Fruit fly (Drosophila melanogaster): ENCODE data around the gene ppk28.

Gene ppk28

DNA sequence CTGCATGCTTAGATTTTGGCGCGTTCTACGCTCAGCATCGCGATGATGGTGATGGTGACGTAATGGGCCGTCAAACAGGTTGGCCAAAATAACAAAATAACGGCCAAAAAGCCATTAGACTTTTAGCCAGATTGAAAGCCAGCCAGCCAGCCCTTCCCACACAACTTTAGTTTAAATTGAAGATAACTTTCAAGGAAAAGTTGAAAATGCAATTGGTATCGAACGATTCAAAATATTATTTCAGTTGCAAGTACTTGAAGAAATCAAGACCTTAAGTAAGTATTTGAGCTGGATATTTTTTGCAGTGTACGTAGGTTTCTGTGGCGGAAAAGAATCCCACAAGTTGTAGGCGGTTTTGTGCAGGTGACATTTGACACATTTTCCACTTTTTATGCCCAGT lies 24.8 kb upstream of the ppk28 start (continued):
- TF ChIP-seq Bteb2 (GFP tag; optimal IDR thresholded peaks at IDR 0.05) (no peak), CG17802 (tag; optimal IDR thresholded peaks at IDR 0.05) (peak; percentile 11), CG17612 (GFP tag; IDR thresholded peaks at IDR 0.05) (no peak), CG32532 (GFP tag; IDR thresholded peaks at IDR 0.05) (peak; percentile 44; the same call in 1 of the 2 replicates), row (GFP tag; IDR thresholded peaks at IDR 0.05) (peak; percentile 32; the same call in 1 of the 3 replicates), CG13296 (GFP tag; optimal IDR thresholded peaks at IDR 0.05) (no peak), vfl (GFP tag; optimal IDR thresholded peaks at IDR 0.05) (no peak), ind (GFP tag; optimal IDR thresholded peaks at IDR 0.05) (peak; percentile 9), scrt (GFP tag; optimal IDR thresholded peaks at IDR 0.05) (peak; percentile 16), CG8944 (GFP tag; optimal IDR thresholded peaks at IDR 0.05) (no peak), hkb (optimal IDR thresholded peaks at IDR 0.05) (no peak), hkb (GFP tag; IDR thresholded peaks at IDR 0.05) (peak; percentile 27; the same call in 1 of the 2 replicates), CG1603 (tag; optimal IDR thresholded peaks at IDR 0.05) (peak; percentile 16), CG8359 (GFP tag; optimal IDR thresholded peaks at IDR 0.05; ENCODE audit: borderline replicate concordance) (no peak), CG1233 (GFP tag; optimal IDR thresholded peaks at IDR 0.05) (no peak), dmrt99B (tag; optimal IDR thresholded peaks at IDR 0.05) (peak; percentile 25), slou (GFP tag; optimal IDR thresholded peaks at IDR 0.05) (no peak), aop (GFP tag; IDR thresholded peaks at IDR 0.05) (no peak), pnt (GFP tag; optimal IDR thresholded peaks at IDR 0.05) (peak; percentile 27), CG12071 (GFP tag; optimal IDR thresholded peaks at IDR 0.05) (peak; percentile 13), sim (GFP tag; IDR thresholded peaks at IDR 0.05) (no peak), knrl (GFP tag; IDR thresholded peaks at IDR 0.05; ENCODE audit: partially characterized antibody) (no peak), wor (GFP tag; IDR thresholded peaks at IDR 0.05) (no peak), CG6765 (GFP tag; optimal IDR thresholded peaks at IDR 0.05) (no peak), Hr3 (GFP tag; optimal IDR thresholded peaks at IDR 0.05) (no peak), sens (GFP tag) (peak; percentile 68), mirr (GFP tag; optimal IDR thresholded peaks at IDR 0.05) (no peak), gem (tag; optimal IDR thresholded peaks at IDR 0.05) (peak; percentile 51), fd3F (GFP tag; optimal IDR thresholded peaks at IDR 0.05) (peak; percentile 16), CG11696 (GFP tag; IDR thresholded peaks at IDR 0.05) (peak; percentile 19; the same call in 1 of the 2 replicates), CG11085 (GFP tag; IDR thresholded peaks at IDR 0.05) (no peak), Sox100B (GFP tag; optimal IDR thresholded peaks at IDR 0.05) (no peak), CG9932 (GFP tag; IDR thresholded peaks at IDR 0.05) (peak; percentile 59; the same call in 1 of the 2 replicates), Pdp1 (GFP tag; optimal IDR thresholded peaks at IDR 0.05) (peak; percentile 11 to 62), pros (GFP tag; optimal IDR thresholded peaks at IDR 0.05) (no peak), Dip3 (GFP tag; optimal IDR thresholded peaks at IDR 0.05) (peak; percentile 41), CG8089 (GFP tag; optimal IDR thresholded peaks at IDR 0.05) (peak; percentile 6), CG7839 (tag; optimal IDR thresholded peaks at IDR 0.05) (peak; percentile 37), hbn (GFP tag; IDR thresholded peaks at IDR 0.05; ENCODE audit: partially characterized antibody) (no peak), dysf (GFP tag; IDR thresholded peaks at IDR 0.05) (peak; percentile 61; the same call in 2 of the 3 replicates), CG14667 (GFP tag; IDR thresholded peaks at IDR 0.05) (no peak), Atf6 (GFP tag; IDR thresholded peaks at IDR 0.05) (peak; percentile 59), phol (tag; optimal IDR thresholded peaks at IDR 0.05) (peak; percentile 11), lab (GFP tag; optimal IDR thresholded peaks at IDR 0.05) (peak; percentile 58), sd (tag; optimal IDR thresholded peaks at IDR 0.05) (peak; percentile 23), CG34422 (GFP tag; IDR thresholded peaks at IDR 0.05) (peak; percentile 40; the same call in 1 of the 3 replicates), CG8924 (tag; optimal IDR thresholded peaks at IDR 0.05) (peak; percentile 17), seq (GFP tag; IDR thresholded peaks at IDR 0.05) (peak; percentile 27; the same call in 1 of the 2 replicates), CG12769 (tag; optimal IDR thresholded peaks at IDR 0.05) (peak; percentile 70), fu2 (GFP tag; optimal IDR thresholded peaks at IDR 0.05) (peak; percentile 17), CG12391 (tag; optimal IDR thresholded peaks at IDR 0.05) (no peak)

All from whole organism, embryonic.